Fruit fly (Drosophila melanogaster): ENCODE results near the gene CG43155.

Gene CG43155

dm6 chrX:11452846-11453391 lies 6.7 kb upstream of the CG43155 start (continued):
- TF ChIP-seq B-H2 (GFP tag; optimal IDR thresholded peaks at IDR 0.05) (no peak), CG5953 (GFP tag; IDR thresholded peaks at IDR 0.05) (peak; percentile 75; the same call in 1 of the 2 replicates), schlank (tag; optimal IDR thresholded peaks at IDR 0.05) (peak; percentile 59), CG7987 (GFP tag; optimal IDR thresholded peaks at IDR 0.05) (peak; percentile 49), HmgD (GFP tag; optimal IDR thresholded peaks at IDR 0.05) (no peak), CG9876 (GFP tag; optimal IDR thresholded peaks at IDR 0.05) (no peak), CG7271 (tag; optimal IDR thresholded peaks at IDR 0.05) (no peak), Xrp1 (GFP tag; IDR thresholded peaks at IDR 0.05) (peak; percentile 91), Drgx (GFP tag; IDR thresholded peaks at IDR 0.05) (peak; percentile 95), MTF-1 (GFP tag; optimal IDR thresholded peaks at IDR 0.05; ENCODE audit: borderline replicate concordance) (no peak), CG42726 (GFP tag; IDR thresholded peaks at IDR 0.05; ENCODE audit: partially characterized antibody) (no peak), az2 (GFP tag; optimal IDR thresholded peaks at IDR 0.05) (peak; percentile 66), abd-A (tag; optimal IDR thresholded peaks at IDR 0.05) (no peak), zfh2 (GFP tag; optimal IDR thresholded peaks at IDR 0.05) (peak; percentile 37), CG33557 (GFP tag; optimal IDR thresholded peaks at IDR 0.05) (no peak), zen (tag; optimal IDR thresholded peaks at IDR 0.05) (peak; percentile 63), sd (tag; optimal IDR thresholded peaks at IDR 0.05) (peak; percentile 32), Neu2 (GFP tag; optimal IDR thresholded peaks at IDR 0.05; ENCODE audit: borderline replicate concordance) (no peak), Mes4 (GFP tag; optimal IDR thresholded peaks at IDR 0.05) (peak; percentile 62), kah (GFP tag; optimal IDR thresholded peaks at IDR 0.05) (peak; percentile 56), CG8281 (tag; optimal IDR thresholded peaks at IDR 0.05) (peak; percentile 20), Pdp1 (GFP tag; optimal IDR thresholded peaks at IDR 0.05) (peak; percentile 76 to 86), disco-r (GFP tag; optimal IDR thresholded peaks at IDR 0.05) (peak; percentile 62), tup (GFP tag; optimal IDR thresholded peaks at IDR 0.05) (no peak), ac (GFP tag; optimal IDR thresholded peaks at IDR 0.05) (peak; percentile 18), CG13624 (GFP tag; optimal IDR thresholded peaks at IDR 0.05) (peak; percentile 72), aop (GFP tag; IDR thresholded peaks at IDR 0.05) (peak; percentile 36; the same call in 1 of the 2 replicates), vfl (GFP tag; optimal IDR thresholded peaks at IDR 0.05) (peak; percentile 57), CrebB (tag; optimal IDR thresholded peaks at IDR 0.05) (peak; percentile 35), jumu (GFP tag; optimal IDR thresholded peaks at IDR 0.05) (peak; percentile 88), toy (GFP tag; IDR thresholded peaks at IDR 0.05) (0 out of 2 replicates have a peak, but pooled peaks have one; percentile 10), eve (GFP tag; optimal IDR thresholded peaks at IDR 0.05) (no peak), Dip3 (GFP tag; optimal IDR thresholded peaks at IDR 0.05) (peak; percentile 59), Ptx1 (GFP tag; IDR thresholded peaks at IDR 0.05) (peak; percentile 88), ab (GFP tag; optimal IDR thresholded peaks at IDR 0.05) (no peak), CG2129 (GFP tag; IDR thresholded peaks at IDR 0.05; ENCODE audit: partially characterized antibody) (no peak), mld (GFP tag; IDR thresholded peaks at IDR 0.05; ENCODE audit: partially characterized antibody) (no peak), Sin3A (optimal IDR thresholded peaks at IDR 0.05) (no peak), so (GFP tag; IDR thresholded peaks at IDR 0.05) (peak; percentile 87), run (tag; optimal IDR thresholded peaks at IDR 0.05) (peak; percentile 30), CG7357 (GFP tag; IDR thresholded peaks at IDR 0.05) (peak; percentile 52; the same call in 1 of the 3 replicates), CG6272 (GFP tag; IDR thresholded peaks at IDR 0.05) (peak; percentile 79), CG12299 (tag; optimal IDR thresholded peaks at IDR 0.05) (peak; percentile 36), pum (GFP tag; optimal IDR thresholded peaks at IDR 0.05) (peak; percentile 81), hkb (optimal IDR thresholded peaks at IDR 0.05) (no peak), hkb (GFP tag; IDR thresholded peaks at IDR 0.05) (peak; percentile 89), grn (GFP tag; optimal IDR thresholded peaks at IDR 0.05) (no peak), CG12236 (GFP tag; optimal IDR thresholded peaks at IDR 0.05) (peak; percentile 30), CoRest (tag; optimal IDR thresholded peaks at IDR 0.05) (peak; percentile 62), sisA (GFP tag; IDR thresholded peaks at IDR 0.05) (peak; percentile 75), CG8765 (GFP tag; IDR thresholded peaks at IDR 0.05) (peak; percentile 74)
